Worm (Caenorhabditis elegans): ENCODE measurements around the gene fbxb-41.

- TF ChIP-seq nhr-67 (tag; optimal IDR thresholded peaks at IDR 0.05) (no peak), R02D3.7 (tag; optimal IDR thresholded peaks at IDR 0.05) (no peak), snpc-4 (tag; optimal IDR thresholded peaks at IDR 0.05) (no peak), ztf-4 (tag; optimal IDR thresholded peaks at IDR 0.05) (no peak), skn-1 (tag; optimal IDR thresholded peaks at IDR 0.05) (no peak), lin-39 (tag; optimal IDR thresholded peaks at IDR 0.05) (no peak), nhr-43 (tag; optimal IDR thresholded peaks at IDR 0.05; ENCODE audit: poor library complexity, severe bottlenecking) (no peak), zag-1 (tag; optimal IDR thresholded peaks at IDR 0.05) (no peak), ceh-82 (tag; optimal IDR thresholded peaks at IDR 0.05) (no peak), ceh-16 (tag; optimal IDR thresholded peaks at IDR 0.05) (no peak), lin-15B (tag; optimal IDR thresholded peaks at IDR 0.05) (no peak), aly-2 (tag; optimal IDR thresholded peaks at IDR 0.05) (no peak), ceh-9 (tag; optimal IDR thresholded peaks at IDR 0.05) (no peak), hmg-11 (tag; optimal IDR thresholded peaks at IDR 0.05) (no peak)
Measured at ce11 chrII:1046937-1047336, 4.8 kb upstream of the fbxb-41 start.
